Worm (Caenorhabditis elegans) whole organism, young adult: Measurements from ENCODE around the gene sorf-1.

Experiments
- C17E4.6 ChIP-seq: fragments of 200-800 bp; sonication (Bioruptor generic); IDR thresholded peaks from 2 replicates; pipeline ENCODE4 v1.3.6; 2022; ENCODE audit warnings: missing genetic modification reagents, missing genetic modification characterization, missing compliant biosample characterization
- F37B4.10 ChIP-seq: fragments of 200-800 bp; sonication (Bioruptor generic); IDR thresholded peaks from 2 replicates; pipeline ENCODE4 v1.3.6; 2022; ENCODE audit warnings: missing genetic modification characterization, missing compliant biosample characterization
- F49E8.2 ChIP-seq: sonication (generic microtip); optimal IDR thresholded peaks from 3 replicates; lab custom pipeline; 2017; ENCODE audit warnings: missing genetic modification characterization, mild to moderate bottlenecking, missing compliant biosample characterization, antibody characterized with exemption, moderate library complexity; ENCODE audit not compliant: insufficient read depth
- F55B11.4 ChIP-seq: sonication (generic microtip); optimal IDR thresholded peaks from 2 replicates; lab custom pipeline; 2016; ENCODE audit warnings: missing compliant biosample characterization, missing genetic modification characterization, borderline replicate concordance; ENCODE audit not compliant: insufficient read depth
- Y53F4B.3 ChIP-seq: fragments of 200-800 bp; sonication (Bioruptor generic); IDR thresholded peaks from 2 replicates; pipeline ENCODE4 v1.3.6; 2022; ENCODE audit warnings: missing genetic modification reagents, missing genetic modification characterization, missing compliant biosample characterization
- Y53G8AR.9 ChIP-seq: fragments of 200-800 bp; sonication (Bioruptor generic); conservative IDR thresholded peaks from 2 replicates; pipeline ENCODE4 v1.3.6; 2022; ENCODE audit warnings: missing genetic modification reagents, missing genetic modification characterization, missing compliant biosample characterization
- Y56A3A.18 ChIP-seq: fragments of 200-800 bp; sonication (Bioruptor generic); IDR thresholded peaks from 2 replicates; pipeline ENCODE4 v1.3.6; 2022; ENCODE audit warnings: missing genetic modification reagents, missing genetic modification characterization, missing compliant biosample characterization
- atf-7 ChIP-seq: sonication (generic microtip); optimal IDR thresholded peaks from 2 replicates; lab custom pipeline; 2017; ENCODE audit warnings: mild to moderate bottlenecking, missing genetic modification characterization, missing compliant biosample characterization
- athp-1 ChIP-seq: sonication (generic microtip); optimal IDR thresholded peaks from 2 replicates; lab custom pipeline; 2017; ENCODE audit warnings: mild to moderate bottlenecking, missing genetic modification characterization, missing compliant biosample characterization
- attf-5 ChIP-seq: fragments of 200-800 bp; sonication (Bioruptor generic); optimal IDR thresholded peaks from 2 replicates; lab custom pipeline; 2018; ENCODE audit warnings: mild to moderate bottlenecking, missing genetic modification characterization, missing compliant biosample characterization
- bed-1 ChIP-seq: fragments of 200-800 bp; sonication (Bioruptor generic); IDR thresholded peaks from 2 replicates; pipeline ENCODE4 v1.3.6; 2022; ENCODE audit warnings: missing genetic modification reagents, missing genetic modification characterization, missing compliant biosample characterization
- bed-2 ChIP-seq: fragments of 200-800 bp; sonication (Bioruptor generic); IDR thresholded peaks from 2 replicates; pipeline ENCODE4 v1.3.6; 2022; ENCODE audit warnings: missing genetic modification reagents, missing genetic modification characterization, missing compliant biosample characterization
- ccch-3 ChIP-seq: fragments of 200-800 bp; sonication (Bioruptor generic); optimal IDR thresholded peaks from 2 replicates; lab custom pipeline; 2018; ENCODE audit warnings: mild to moderate bottlenecking, missing genetic modification characterization, missing compliant biosample characterization
- ceh-27 ChIP-seq: fragments of 200-800 bp; sonication (Bioruptor generic); optimal IDR thresholded peaks from 2 replicates; lab custom pipeline; 2018; ENCODE audit warnings: mild to moderate bottlenecking, missing genetic modification characterization, moderate library complexity, missing compliant biosample characterization
- ceh-40 ChIP-seq: fragments of 200-800 bp; sonication (Bioruptor generic); IDR thresholded peaks from 2 replicates; pipeline ENCODE4 v1.3.6; 2022; ENCODE audit warnings: missing genetic modification characterization, missing compliant biosample characterization
- chd-7 ChIP-seq: sonication (generic microtip); optimal IDR thresholded peaks from 2 replicates; lab custom pipeline; 2016; ENCODE audit warnings: mild to moderate bottlenecking, missing genetic modification characterization, moderate library complexity, missing compliant biosample characterization
- egrh-3 ChIP-seq: fragments of 200-800 bp; sonication (Bioruptor generic); IDR thresholded peaks from 2 replicates; pipeline ENCODE4 v1.3.6; 2022; ENCODE audit warnings: missing genetic modification reagents, missing genetic modification characterization, missing compliant biosample characterization
- gei-17 ChIP-seq: fragments of 200-800 bp; sonication (Bioruptor generic); optimal IDR thresholded peaks from 2 replicates; lab custom pipeline; 2018; ENCODE audit warnings: mild to moderate bottlenecking, missing genetic modification characterization, missing compliant biosample characterization
- hmg-1.2 ChIP-seq: fragments of 200-800 bp; sonication (Bioruptor generic); IDR thresholded peaks from 2 replicates; pipeline ENCODE4 v1.3.6; 2022; ENCODE audit warnings: missing genetic modification reagents, missing genetic modification characterization, missing compliant biosample characterization
- hmg-20 ChIP-seq: fragments of 200-800 bp; sonication (Bioruptor generic); IDR thresholded peaks from 2 replicates; pipeline ENCODE4 v1.3.6; 2022; ENCODE audit warnings: missing genetic modification reagents, missing genetic modification characterization, missing compliant biosample characterization
- hrde-1 ChIP-seq: sonication (generic microtip); optimal IDR thresholded peaks from 2 replicates; lab custom pipeline; 2016; ENCODE audit warnings: missing genetic modification characterization, mild to moderate bottlenecking, missing compliant biosample characterization, moderate library complexity, missing genotype, missing genetic modification reagents, borderline replicate concordance
- hsf-1 ChIP-seq: fragments of 200-800 bp; sonication (Bioruptor generic); IDR thresholded peaks from 2 replicates; pipeline ENCODE4 v1.3.6; 2022; ENCODE audit warnings: missing genetic modification reagents, missing genetic modification characterization, missing compliant biosample characterization
- let-607 ChIP-seq, 2 experiments: fragments of 200-800 bp in 1 of 2; sonication (Bioruptor generic) in 1 of 2; sonication (generic microtip) in 1 of 2; optimal IDR thresholded peaks; 2 replicates each; lab custom pipeline; 2016 to 2018; ENCODE audit warnings: mild to moderate bottlenecking in 2 of 2, missing compliant biosample characterization in 2 of 2, missing genetic modification characterization in 2 of 2, moderate library complexity in 2 of 2, missing genotype in 1 of 2
- lin-35 ChIP-seq, 3 experiments: fragments of 150-350 bp in 2 of 3; sonication (generic microtip) in 1 of 3; optimal IDR thresholded peaks; 2 replicates each; lab custom pipeline; 2014 to 2018; ENCODE audit warnings: missing biosample characterization in 3 of 3, missing genetic modification characterization in 3 of 3, missing genetic modification reagents in 3 of 3
- lsl-1 ChIP-seq: fragments of 200-800 bp; sonication (Bioruptor generic); optimal IDR thresholded peaks from 2 replicates; lab custom pipeline; 2018; ENCODE audit warnings: mild to moderate bottlenecking, missing genetic modification characterization, moderate library complexity, missing compliant biosample characterization
- nhr-80 ChIP-seq: sonication (generic microtip); optimal IDR thresholded peaks from 2 replicates; lab custom pipeline; 2016; ENCODE audit warnings: missing genetic modification characterization, missing compliant biosample characterization
- nhr-90 ChIP-seq: sonication (generic microtip); optimal IDR thresholded peaks from 2 replicates; lab custom pipeline; 2016; ENCODE audit warnings: missing genotype, mild to moderate bottlenecking, missing genetic modification characterization, missing compliant biosample characterization
- pha-4 ChIP-seq: fragments of 150-350 bp; sonication (generic microtip); optimal IDR thresholded peaks from 2 replicates; lab custom pipeline; 2014; ENCODE audit warnings: missing biosample characterization, missing genetic modification reagents, missing genetic modification characterization
- rec-8 ChIP-seq, 2 experiments: sonication (generic microtip); optimal IDR thresholded peaks; 2 replicates each; lab custom pipeline; 2016; ENCODE audit warnings: mild to moderate bottlenecking in 2 of 2, missing genetic modification characterization in 2 of 2, missing genetic modification reagents in 2 of 2, missing genotype in 2 of 2, missing biosample characterization in 1 of 2, missing compliant biosample characterization in 1 of 2, moderate library complexity in 1 of 2
- snpc-3.4 ChIP-seq: sonication (generic microtip); optimal IDR thresholded peaks from 2 replicates; lab custom pipeline; 2017; ENCODE audit warnings: missing genetic modification characterization, mild to moderate bottlenecking, missing compliant biosample characterization, antibody characterized with exemption, moderate library complexity, missing genotype, missing genetic modification reagents
- snpc-4 ChIP-seq, 5 experiments: fragments of 150-350 bp in 1 of 5; sonication (generic microtip) in 4 of 5; optimal IDR thresholded peaks; 2 replicates each; lab custom pipeline; 2014 to 2018; ENCODE audit warnings: missing genetic modification characterization in 5 of 5, missing biosample characterization in 3 of 5, antibody characterized with exemption in 2 of 5, mild to moderate bottlenecking in 2 of 5, missing compliant biosample characterization in 2 of 5, missing genotype in 2 of 5, moderate library complexity in 2 of 5, missing genetic modification reagents in 1 of 5
- sptf-2 ChIP-seq: fragments of 200-800 bp; sonication (Bioruptor generic); optimal IDR thresholded peaks from 2 replicates; lab custom pipeline; 2018; ENCODE audit warnings: mild to moderate bottlenecking, missing genetic modification characterization, missing compliant biosample characterization
- tbp1 ChIP-seq: fragments of 200-800 bp; sonication (Bioruptor generic); optimal IDR thresholded peaks from 2 replicates; lab custom pipeline; 2018; ENCODE audit warnings: mild to moderate bottlenecking, missing genetic modification characterization, missing compliant biosample characterization
- zfh-2 ChIP-seq: fragments of 200-800 bp; sonication (Bioruptor generic); conservative IDR thresholded peaks from 2 replicates; pipeline ENCODE4 v1.3.6; 2022; ENCODE audit warnings: missing genetic modification reagents, missing genetic modification characterization, missing compliant biosample characterization
- zim-3 ChIP-seq: sonication (generic microtip); optimal IDR thresholded peaks from 2 replicates; lab custom pipeline; 2017; ENCODE audit warnings: mild to moderate bottlenecking, missing genetic modification characterization, moderate library complexity, missing compliant biosample characterization
- ztf-22 ChIP-seq: fragments of 200-800 bp; sonication (Bioruptor generic); optimal IDR thresholded peaks from 2 replicates; lab custom pipeline; 2018; ENCODE audit warnings: mild to moderate bottlenecking, missing genetic modification characterization, moderate library complexity, missing compliant biosample characterization
- ztf-28 ChIP-seq: fragments of 200-800 bp; sonication (Bioruptor generic); IDR thresholded peaks from 2 replicates; pipeline ENCODE4 v1.3.6; 2022; ENCODE audit warnings: missing genetic modification reagents, missing genetic modification characterization, missing compliant biosample characterization

The sorf-1 gene

ce11 chrX:3405813-3406212, 26.8 kb upstream of the sorf-1 start:
- TF ChIP-seq Y53G8AR.9 (0 out of 2 replicates have a peak, but pooled peaks have one; percentile 54), Y56A3A.18 (GFP tag; lab: Robert Waterston, UW) (peak; percentile 59; the same call in 1 of the 2 replicates)
- TF ChIP-seq, all 124 proteins: peak for 2; not testable (repeated sequence) for 122

ce11 chrX:3403195-3403594, 24.1 kb upstream of the sorf-1 start, which contains the start of gene vit-5:
Gene vit-5, plus strand, starts transcription at chrX:3403471.
- TF ChIP-seq pha-4 (tag; lab: Kevin White, UChicago) (no peak), ceh-27 (GFP tag; lab: Kevin White, UChicago) (no peak), chd-7 (peak; percentile 56), let-607 (tag; optimal IDR thresholded peaks at IDR 0.05; lab: Kevin White, UChicago) (peak in 1 of 2 experiments; percentile 69), nhr-80 (peak; percentile 83), atf-7 (tag; lab: Kevin White, UChicago) (peak; percentile 66), egrh-3 (no peak), ztf-22 (GFP tag; lab: Kevin White, UChicago) (peak; percentile 58)
- TF ChIP-seq, all 124 proteins: peak for 5

- TF ChIP-seq nhr-90 (tag; lab: Kevin White, UChicago) (no peak), pha-4 (tag; lab: Kevin White, UChicago) (no peak), attf-5 (GFP tag; lab: Kevin White, UChicago) (no peak), C17E4.6 (GFP tag; lab: Robert Waterston, UW) (no peak), lsl-1 (GFP tag; lab: Kevin White, UChicago) (no peak), atf-7 (tag; lab: Kevin White, UChicago) (no peak), athp-1 (tag; lab: Kevin White, UChicago) (no peak), gei-17 (GFP tag; lab: Kevin White, UChicago) (no peak), ceh-40 (GFP tag; lab: Robert Waterston, UW) (no peak), ccch-3 (no peak), nhr-80 (no peak)
Observed at ce11 chrX:3401701-3402100, 22.7 kb upstream of the sorf-1 start, which contains the start of gene C04F6.9. Gene C04F6.9, plus strand, starts transcription at chrX:3402001.

- TF ChIP-seq bed-2 (GFP tag; lab: Robert Waterston, UW), result no peak
- no peak for TF ChIP-seq ztf-28 (GFP tag; lab: Robert Waterston, UW)
- no peak for TF ChIP-seq snpc-3.4 (tag; lab: Kevin White, UChicago)
- no peak for TF ChIP-seq F49E8.2
- TF ChIP-seq, all 124 proteins: peak for 0
Observed at ce11 chrX:3400387-3400786, 21.3 kb upstream of the sorf-1 start.

ce11 chrX:3399917-3400316, 20.9 kb upstream of the sorf-1 start, which contains the start of gene cht-1:
Gene cht-1, minus strand, starts transcription at chrX:3400017.
- TF ChIP-seq ztf-28 (GFP tag; lab: Robert Waterston, UW), result no peak
- no peak for TF ChIP-seq bed-1
- no peak for TF ChIP-seq hmg-1.2
- no peak for TF ChIP-seq ccch-3
- TF ChIP-seq zim-3 (tag; lab: Kevin White, UChicago), result no peak
- no peak for TF ChIP-seq lin-35 (GFP tag; optimal IDR thresholded peaks at IDR 0.05; lab: Kevin White, UChicago)
- no peak for TF ChIP-seq hrde-1 (tag; lab: Kevin White, UChicago)
- no peak for TF ChIP-seq F37B4.10 (GFP tag; lab: Robert Waterston, UW)
- TF ChIP-seq rec-8 (tag; optimal IDR thresholded peaks at IDR 0.05; lab: Kevin White, UChicago), result no peak
- TF ChIP-seq F55B11.4 (tag; lab: Kevin White, UChicago), result no peak
- TF ChIP-seq Y53G8AR.9, result no peak
- TF ChIP-seq Y53F4B.3 (GFP tag; lab: Robert Waterston, UW), result no peak
- no peak for TF ChIP-seq tbp1 (GFP tag; lab: Kevin White, UChicago)
- no peak for TF ChIP-seq zfh-2
- no peak for TF ChIP-seq hmg-20 (GFP tag; lab: Robert Waterston, UW)
- TF ChIP-seq snpc-4 (GFP tag; optimal IDR thresholded peaks at IDR 0.05; lab: Kevin White, UChicago), result no peak
- no peak for TF ChIP-seq snpc-4 (tag; optimal IDR thresholded peaks at IDR 0.05; lab: Kevin White, UChicago)
- no peak for TF ChIP-seq hsf-1 (GFP tag; lab: Robert Waterston, UW)
- no peak for TF ChIP-seq sptf-2 (GFP tag; lab: Kevin White, UChicago)
